Worm (Caenorhabditis elegans): ENCODE data around the gene dylt-2.

Gene dylt-2

ce11 chrX:8905089-8905488, 34.9 kb downstream of the dylt-2 start, which contains the start of gene ensh-1:
Gene ensh-1, plus strand, starts transcription at chrX:8905389.
- TF ChIP-seq egl-27 (tag; optimal IDR thresholded peaks at IDR 0.05): no peak
- no peak for TF ChIP-seq elt-2 (tag; optimal IDR thresholded peaks at IDR 0.05)
- TF ChIP-seq skn-1 (tag; optimal IDR thresholded peaks at IDR 0.05): no peak
- TF ChIP-seq tbx-2 (tag; optimal IDR thresholded peaks at IDR 0.05): no peak
- no peak for TF ChIP-seq elt-1 (tag; optimal IDR thresholded peaks at IDR 0.05)
- TF ChIP-seq ceh-28 (tag; optimal IDR thresholded peaks at IDR 0.05): no peak
- no peak for TF ChIP-seq mdl-1 (tag; optimal IDR thresholded peaks at IDR 0.05)
- no peak for TF ChIP-seq daf-12 (tag; optimal IDR thresholded peaks at IDR 0.05)
- no peak for TF ChIP-seq nhr-77 (tag; optimal IDR thresholded peaks at IDR 0.05)
- TF ChIP-seq pqm-1 (tag; optimal IDR thresholded peaks at IDR 0.05): no peak
- no peak for TF ChIP-seq ceh-82 (tag; optimal IDR thresholded peaks at IDR 0.05)
- TF ChIP-seq nfya-1 (tag; optimal IDR thresholded peaks at IDR 0.05; ENCODE audit: insufficient read depth): no peak
- no peak for TF ChIP-seq jun-1 (tag; optimal IDR thresholded peaks at IDR 0.05)
- no peak for TF ChIP-seq fos-1 (tag; optimal IDR thresholded peaks at IDR 0.05)
- no peak for TF ChIP-seq nhr-25 (tag; optimal IDR thresholded peaks at IDR 0.05)
- TF ChIP-seq eor-1 (tag; optimal IDR thresholded peaks at IDR 0.05): no peak
- TF ChIP-seq ztf-11 (tag; optimal IDR thresholded peaks at IDR 0.05): no peak
- no peak for TF ChIP-seq snpc-4 (tag; optimal IDR thresholded peaks at IDR 0.05)
- TF ChIP-seq fkh-10 (GFP tag; optimal IDR thresholded peaks at IDR 0.05): no peak
- no peak for TF ChIP-seq nhr-12 (tag; optimal IDR thresholded peaks at IDR 0.05)

- no peak for TF ChIP-seq daf-12 (tag; optimal IDR thresholded peaks at IDR 0.05)
- peak; percentile 92 for TF ChIP-seq egl-5 (tag; optimal IDR thresholded peaks at IDR 0.05)
- no peak for TF ChIP-seq ZK546.5 (tag; optimal IDR thresholded peaks at IDR 0.05)
These were observed 37.0 kb downstream of the dylt-2 start for ce11 chrX:8902920-8903319.

- TF ChIP-seq fkh-10 (GFP tag; optimal IDR thresholded peaks at IDR 0.05): no peak
- no peak for TF ChIP-seq nhr-23 (tag; optimal IDR thresholded peaks at IDR 0.05)
- TF ChIP-seq ama-1 (optimal IDR thresholded peaks at IDR 0.05): no peak
- no peak for TF ChIP-seq mml-1 (tag; optimal IDR thresholded peaks at IDR 0.05)
- no peak for TF ChIP-seq zag-1 (tag; optimal IDR thresholded peaks at IDR 0.05)
- TF ChIP-seq unc-39 (tag; optimal IDR thresholded peaks at IDR 0.05): no peak
- no peak for TF ChIP-seq ceh-9 (tag; optimal IDR thresholded peaks at IDR 0.05)
- no peak for TF ChIP-seq nhr-237 (tag; optimal IDR thresholded peaks at IDR 0.05)
- no peak for TF ChIP-seq lsy-12 (tag; optimal IDR thresholded peaks at IDR 0.05)
- no peak for TF ChIP-seq nhr-77 (tag; optimal IDR thresholded peaks at IDR 0.05)
- no peak for TF ChIP-seq pha-4 (tag; optimal IDR thresholded peaks at IDR 0.05)
- TF ChIP-seq ztf-4 (tag; optimal IDR thresholded peaks at IDR 0.05): no peak
- no peak for TF ChIP-seq lin-15B (tag; optimal IDR thresholded peaks at IDR 0.05)
- TF ChIP-seq lin-39 (tag; optimal IDR thresholded peaks at IDR 0.05): no peak
These were observed 47.2 kb downstream of the dylt-2 start, which contains the start of gene C13E3.1 for ce11 chrX:8892808-8893207. Gene C13E3.1, plus strand, starts transcription at chrX:8893108.

- TF ChIP-seq fos-1 (tag; optimal IDR thresholded peaks at IDR 0.05) (no peak), pqm-1 (tag; optimal IDR thresholded peaks at IDR 0.05) (peak; percentile 10), fkh-10 (GFP tag; optimal IDR thresholded peaks at IDR 0.05) (no peak), elt-2 (tag; optimal IDR thresholded peaks at IDR 0.05) (peak; percentile 44), nhr-12 (tag; optimal IDR thresholded peaks at IDR 0.05) (no peak)
These were observed 48.5 kb downstream of the dylt-2 start for ce11 chrX:8891393-8891953.

- TF ChIP-seq ceh-82 (tag; optimal IDR thresholded peaks at IDR 0.05) (no peak), nhr-23 (tag; optimal IDR thresholded peaks at IDR 0.05) (no peak), nhr-12 (tag; optimal IDR thresholded peaks at IDR 0.05) (no peak), mml-1 (tag; optimal IDR thresholded peaks at IDR 0.05) (no peak), nhr-25 (tag; optimal IDR thresholded peaks at IDR 0.05) (no peak), ama-1 (optimal IDR thresholded peaks at IDR 0.05) (no peak), fos-1 (tag; optimal IDR thresholded peaks at IDR 0.05) (no peak), fkh-2 (tag; optimal IDR thresholded peaks at IDR 0.05) (no peak), nhr-11 (tag; optimal IDR thresholded peaks at IDR 0.05) (no peak), ceh-9 (tag; optimal IDR thresholded peaks at IDR 0.05) (no peak), ztf-4 (tag; optimal IDR thresholded peaks at IDR 0.05) (no peak), elt-2 (tag; optimal IDR thresholded peaks at IDR 0.05) (no peak)
These were observed 49.7 kb downstream of the dylt-2 start for ce11 chrX:8890251-8890755.

Measured in whole organism, L3 larva.